Fruit fly (Drosophila melanogaster): ENCODE results near the gene CG43092.

Gene CG43092

DNA sequence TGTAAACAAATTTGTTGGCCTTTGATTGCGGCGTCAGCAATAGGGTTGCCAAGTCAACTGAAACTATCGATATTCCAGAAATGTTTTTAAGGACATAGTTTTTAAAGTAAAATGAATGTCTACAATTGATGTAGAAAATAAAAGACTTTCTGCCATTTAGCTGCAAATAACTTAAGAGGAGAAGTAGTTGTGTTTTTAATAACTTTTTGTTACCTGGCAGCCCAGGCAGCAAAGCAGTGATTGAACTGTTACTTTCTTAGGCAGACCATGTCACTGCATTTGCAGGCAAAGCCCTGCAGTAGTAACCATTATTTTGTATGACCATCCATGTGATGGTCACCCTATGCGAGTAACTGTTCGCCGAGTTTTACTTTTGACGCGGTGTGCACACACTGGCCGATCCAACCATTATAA is 18.9 kb downstream of the CG43092 start, which contains the start of the genes rumi, CG7029 and Usp12-46 (continued):
- TF ChIP-seq CG6689 (GFP tag; IDR thresholded peaks at IDR 0.05) (peak; percentile 88), Jarid2 (GFP tag; optimal IDR thresholded peaks at IDR 0.05) (no peak), CG1647 (GFP tag; optimal IDR thresholded peaks at IDR 0.05) (peak; percentile 90), tio (GFP tag; optimal IDR thresholded peaks at IDR 0.05) (no peak), CG5245 (GFP tag; optimal IDR thresholded peaks at IDR 0.05) (peak; percentile 71), tup (GFP tag; optimal IDR thresholded peaks at IDR 0.05) (peak; percentile 38), CG4424 (GFP tag; optimal IDR thresholded peaks at IDR 0.05) (peak; percentile 88), ems (GFP tag; optimal IDR thresholded peaks at IDR 0.05) (peak; percentile 85), CG18599 (GFP tag; optimal IDR thresholded peaks at IDR 0.05) (peak; percentile 83), CG10267 (tag; optimal IDR thresholded peaks at IDR 0.05) (peak; percentile 80), CG18619 (GFP tag; optimal IDR thresholded peaks at IDR 0.05) (peak; percentile 83), Dip2 (GFP tag; IDR thresholded peaks at IDR 0.05) (no peak), CG4854 (GFP tag; optimal IDR thresholded peaks at IDR 0.05) (peak; percentile 84), bab2 (GFP tag; optimal IDR thresholded peaks at IDR 0.05) (peak; percentile 88), CG2712 (tag; optimal IDR thresholded peaks at IDR 0.05) (peak; percentile 91), CG4707 (GFP tag; optimal IDR thresholded peaks at IDR 0.05) (peak; percentile 67), chm (GFP tag; IDR thresholded peaks at IDR 0.05) (peak; percentile 79; the same call in 1 of the 2 replicates), aop (GFP tag; IDR thresholded peaks at IDR 0.05) (peak; percentile 43; the same call in 1 of the 2 replicates), CG13123 (GFP tag; optimal IDR thresholded peaks at IDR 0.05) (peak; percentile 68), CG13424 (tag; optimal IDR thresholded peaks at IDR 0.05) (peak; percentile 90), CG14860 (GFP tag; IDR thresholded peaks at IDR 0.05; ENCODE audit: partially characterized antibody) (peak; percentile 58), pum (GFP tag; optimal IDR thresholded peaks at IDR 0.05) (peak; percentile 89), al (GFP tag; IDR thresholded peaks at IDR 0.05) (peak; percentile 75), luna (GFP tag; optimal IDR thresholded peaks at IDR 0.05) (peak; percentile 75), kah (GFP tag; optimal IDR thresholded peaks at IDR 0.05) (no peak), crc (GFP tag; optimal IDR thresholded peaks at IDR 0.05) (peak; percentile 74), CG3065 (GFP tag; optimal IDR thresholded peaks at IDR 0.05) (peak; percentile 74), CoRest (tag; optimal IDR thresholded peaks at IDR 0.05) (peak; percentile 87), B-H2 (GFP tag; optimal IDR thresholded peaks at IDR 0.05) (peak; percentile 82), tx (GFP tag; optimal IDR thresholded peaks at IDR 0.05) (peak; percentile 85), grau (tag; optimal IDR thresholded peaks at IDR 0.05) (peak; percentile 87), Mad (GFP tag; optimal IDR thresholded peaks at IDR 0.05) (peak; percentile 89), seq (GFP tag; IDR thresholded peaks at IDR 0.05) (0 out of 2 replicates have a peak, but pooled peaks have one; percentile 55), CG13287 (GFP tag; IDR thresholded peaks at IDR 0.05; ENCODE audit: partially characterized antibody) (peak; percentile 87), CG11456 (GFP tag; IDR thresholded peaks at IDR 0.05) (peak; percentile 86), CG1603 (tag; optimal IDR thresholded peaks at IDR 0.05) (peak; percentile 89), CG3847 (GFP tag; IDR thresholded peaks at IDR 0.05) (peak; percentile 92), CG9817 (tag; optimal IDR thresholded peaks at IDR 0.05) (peak; percentile 89), CG10543 (GFP tag; optimal IDR thresholded peaks at IDR 0.05) (peak; percentile 77), pzg (GFP tag; optimal IDR thresholded peaks at IDR 0.05) (peak; percentile 90), CG12104 (GFP tag; optimal IDR thresholded peaks at IDR 0.05) (peak; percentile 20), CG14710 (tag; optimal IDR thresholded peaks at IDR 0.05) (peak; percentile 100), CG18476 (GFP tag; optimal IDR thresholded peaks at IDR 0.05) (peak; percentile 81), CG16779 (GFP tag; IDR thresholded peaks at IDR 0.05) (peak; percentile 76; the same call in 1 of the 2 replicates), Fer2 (tag; optimal IDR thresholded peaks at IDR 0.05) (peak; percentile 66), CG10274 (GFP tag; optimal IDR thresholded peaks at IDR 0.05) (peak; percentile 10), CG8359 (GFP tag; optimal IDR thresholded peaks at IDR 0.05; ENCODE audit: borderline replicate concordance) (peak; percentile 32), H2.0 (GFP tag; IDR thresholded peaks at IDR 0.05) (peak; percentile 83), CG15011 (GFP tag; optimal IDR thresholded peaks at IDR 0.05) (no peak), CG17361 (GFP tag; IDR thresholded peaks at IDR 0.05) (peak; percentile 80)

Measured in whole organism, embryonic.